Worm (Caenorhabditis elegans) whole organism, L3 larva: Measurements from ENCODE around the gene cnd-1.

Experiments
- ZK546.5 ChIP-seq: sonication (generic microtip); optimal IDR thresholded peaks from 2 replicates; lab custom pipeline; 2017; ENCODE audit warnings: missing biosample characterization, missing genetic modification characterization
- aly-2 ChIP-seq: fragments of 150-350 bp; optimal IDR thresholded peaks from 2 replicates; lab custom pipeline; 2014; ENCODE audit warnings: missing biosample characterization, missing genetic modification characterization
- ama-1 ChIP-seq: fragments of 150-350 bp; optimal IDR thresholded peaks from 2 replicates; lab custom pipeline; 2018
- ceh-16 ChIP-seq: sonication (generic microtip); optimal IDR thresholded peaks from 2 replicates; lab custom pipeline; 2017; ENCODE audit warnings: missing biosample characterization, missing genetic modification characterization
- ceh-82 ChIP-seq: fragments of 150-350 bp; optimal IDR thresholded peaks from 2 replicates; lab custom pipeline; 2014; ENCODE audit warnings: missing biosample characterization, missing genetic modification characterization
- ceh-9 ChIP-seq: sonication (generic microtip); optimal IDR thresholded peaks from 2 replicates; lab custom pipeline; 2018; ENCODE audit warnings: missing biosample characterization, missing genetic modification characterization
- daf-12 ChIP-seq: fragments of 150-350 bp; optimal IDR thresholded peaks from 2 replicates; lab custom pipeline; 2014; ENCODE audit warnings: missing biosample characterization, missing genetic modification reagents, missing genetic modification characterization
- egl-27 ChIP-seq: sonication (generic microtip); optimal IDR thresholded peaks from 4 replicates; lab custom pipeline; 2017; ENCODE audit warnings: missing biosample characterization, missing genetic modification reagents, missing genetic modification characterization
- elt-1 ChIP-seq: fragments of 150-350 bp; optimal IDR thresholded peaks from 2 replicates; lab custom pipeline; 2014; ENCODE audit warnings: missing biosample characterization, missing genetic modification characterization
- elt-2 ChIP-seq: sonication (generic microtip); optimal IDR thresholded peaks from 2 replicates; lab custom pipeline; 2016; ENCODE audit warnings: missing genetic modification reagents, mild to moderate bottlenecking, missing genetic modification characterization, missing compliant biosample characterization
- elt-3 ChIP-seq, 3 experiments: fragments of 150-350 bp in 1 of 3; sonication (generic microtip) in 2 of 3; optimal IDR thresholded peaks; 2 replicates in 2 of 3; 4 replicates in 1 of 3; lab custom pipeline; 2014 to 2017; ENCODE audit warnings: missing biosample characterization in 3 of 3, missing genetic modification characterization in 3 of 3
- fkh-10 ChIP-seq: sonication (generic microtip); optimal IDR thresholded peaks from 2 replicates; lab custom pipeline; 2017; ENCODE audit warnings: missing biosample characterization, missing genetic modification reagents, missing genetic modification characterization
- fos-1 ChIP-seq: fragments of 150-350 bp; optimal IDR thresholded peaks from 2 replicates; lab custom pipeline; 2014; ENCODE audit warnings: missing biosample characterization, missing genetic modification characterization
- hmg-11 ChIP-seq: sonication (generic microtip); optimal IDR thresholded peaks from 2 replicates; lab custom pipeline; 2016; ENCODE audit warnings: missing genetic modification characterization, missing compliant biosample characterization
- jun-1 ChIP-seq: fragments of 150-350 bp; optimal IDR thresholded peaks from 2 replicates; lab custom pipeline; 2014; ENCODE audit warnings: missing biosample characterization, missing genetic modification reagents, missing genetic modification characterization
- lin-39 ChIP-seq: fragments of 150-350 bp; optimal IDR thresholded peaks from 2 replicates; lab custom pipeline; 2018; ENCODE audit warnings: missing biosample characterization, missing genetic modification reagents, missing genetic modification characterization
- lsy-12 ChIP-seq: sonication (generic microtip); optimal IDR thresholded peaks from 2 replicates; lab custom pipeline; 2016; ENCODE audit warnings: mild to moderate bottlenecking, missing genetic modification characterization, missing compliant biosample characterization
- mdl-1 ChIP-seq: fragments of 150-350 bp; optimal IDR thresholded peaks from 2 replicates; lab custom pipeline; 2014; ENCODE audit warnings: missing biosample characterization, missing genetic modification characterization
- mml-1 ChIP-seq: fragments of 150-350 bp; sonication (generic microtip); optimal IDR thresholded peaks from 3 replicates; lab custom pipeline; 2014; ENCODE audit warnings: missing biosample characterization, missing genetic modification characterization
- nhr-11 ChIP-seq: fragments of 150-350 bp; optimal IDR thresholded peaks from 2 replicates; lab custom pipeline; 2014; ENCODE audit warnings: missing biosample characterization, missing genetic modification characterization
- nhr-23 ChIP-seq: fragments of 150-350 bp; optimal IDR thresholded peaks from 2 replicates; lab custom pipeline; 2014; ENCODE audit warnings: missing biosample characterization, missing genetic modification reagents, missing genetic modification characterization
- nhr-237 ChIP-seq: fragments of 150-350 bp; optimal IDR thresholded peaks from 2 replicates; lab custom pipeline; 2014; ENCODE audit warnings: missing biosample characterization, missing genetic modification characterization
- nhr-25 ChIP-seq: sonication (generic microtip); optimal IDR thresholded peaks from 2 replicates; lab custom pipeline; 2017; ENCODE audit warnings: missing biosample characterization, missing genetic modification characterization
- nhr-43 ChIP-seq: sonication (generic microtip); optimal IDR thresholded peaks from 2 replicates; lab custom pipeline; 2016; ENCODE audit warnings: mild to moderate bottlenecking, missing genetic modification characterization, missing compliant biosample characterization; ENCODE audit not compliant: poor library complexity, severe bottlenecking
- nhr-67 ChIP-seq: fragments of 150-350 bp; optimal IDR thresholded peaks from 2 replicates; lab custom pipeline; 2014; ENCODE audit warnings: missing biosample characterization, missing genetic modification characterization
- nhr-76 ChIP-seq: fragments of 150-350 bp; sonication (generic microtip); optimal IDR thresholded peaks from 5 replicates; lab custom pipeline; 2014; ENCODE audit warnings: missing biosample characterization, missing genetic modification characterization
- nhr-77 ChIP-seq: fragments of 150-350 bp; optimal IDR thresholded peaks from 2 replicates; lab custom pipeline; 2014; ENCODE audit warnings: missing biosample characterization, missing genetic modification characterization
- pha-4 ChIP-seq: fragments of 150-350 bp; optimal IDR thresholded peaks from 2 replicates; lab custom pipeline; 2014; ENCODE audit warnings: missing biosample characterization, missing genetic modification reagents, missing genetic modification characterization
- pqm-1 ChIP-seq: fragments of 150-350 bp; optimal IDR thresholded peaks from 2 replicates; lab custom pipeline; 2017; ENCODE audit warnings: missing biosample characterization, missing genetic modification characterization, inconsistent platforms
- snpc-4 ChIP-seq: fragments of 150-350 bp; optimal IDR thresholded peaks from 2 replicates; lab custom pipeline; 2014; ENCODE audit warnings: missing biosample characterization, missing genetic modification characterization
- tbx-2 ChIP-seq: sonication (generic microtip); optimal IDR thresholded peaks from 2 replicates; lab custom pipeline; 2016; ENCODE audit warnings: mild to moderate bottlenecking, missing genetic modification characterization, missing compliant biosample characterization
- unc-62 ChIP-seq: fragments of 150-350 bp; sonication (generic microtip); optimal IDR thresholded peaks from 4 replicates; lab custom pipeline; 2014; ENCODE audit warnings: missing biosample characterization, missing genetic modification reagents, missing genetic modification characterization
- ztf-11 ChIP-seq: fragments of 150-350 bp; optimal IDR thresholded peaks from 2 replicates; lab custom pipeline; 2014; ENCODE audit warnings: missing biosample characterization, missing genetic modification characterization

The cnd-1 gene

DNA sequence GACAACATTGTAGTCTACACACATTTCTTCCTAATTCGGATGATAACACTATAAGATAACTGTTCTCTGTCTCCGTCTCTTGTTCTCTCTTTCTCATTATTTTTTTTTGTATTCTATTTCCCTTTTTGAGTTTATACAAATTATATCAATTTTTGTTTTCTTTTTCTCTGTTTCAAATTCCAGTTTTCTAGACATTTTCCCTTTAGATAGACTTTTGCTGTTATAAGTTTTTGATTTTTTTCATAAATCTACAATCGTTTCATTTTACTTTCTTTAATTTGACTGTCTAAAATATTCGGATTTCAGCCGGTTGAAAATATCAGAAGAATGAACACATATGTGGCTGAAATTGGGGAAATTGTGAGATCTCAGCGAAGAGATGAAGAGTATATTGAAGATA lies 8.3 kb downstream of the cnd-1 start, which contains the start of gene prx-10:
Gene prx-10 (plus strand): TSS at position 301 of the 400 bp plus-strand sequence.
- TF ChIP-seq nhr-23 (tag; lab: Kevin White, UChicago) (no peak), elt-2 (tag; lab: Kevin White, UChicago) (peak; percentile 24), mdl-1 (tag; lab: Kevin White, UChicago) (no peak)

DNA sequence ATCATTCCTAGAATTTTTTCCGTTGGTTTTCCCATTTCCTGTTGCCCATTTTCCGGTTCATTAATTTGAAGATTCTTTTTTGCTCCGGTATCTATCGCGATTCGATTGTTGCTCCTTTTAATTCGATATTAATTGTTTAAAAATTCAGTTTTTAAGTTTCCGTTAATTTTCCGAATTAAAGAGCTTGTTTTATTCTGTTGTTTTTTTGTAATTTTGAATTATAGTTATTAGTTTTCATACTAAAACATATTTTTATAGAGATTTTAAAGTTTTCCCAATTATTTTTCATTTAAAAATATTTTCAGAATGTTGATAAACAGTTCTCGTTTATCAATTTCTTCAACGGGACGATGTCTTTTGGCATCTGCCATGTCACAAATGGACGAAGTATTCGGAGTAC lies 10.1 kb downstream of the cnd-1 start, which contains the start of gene mrps-26:
Gene mrps-26 (plus strand): TSS at position 301 of the 400 bp plus-strand sequence.
- no peak for TF ChIP-seq nhr-76 (tag; lab: Kevin White, UChicago)

DNA sequence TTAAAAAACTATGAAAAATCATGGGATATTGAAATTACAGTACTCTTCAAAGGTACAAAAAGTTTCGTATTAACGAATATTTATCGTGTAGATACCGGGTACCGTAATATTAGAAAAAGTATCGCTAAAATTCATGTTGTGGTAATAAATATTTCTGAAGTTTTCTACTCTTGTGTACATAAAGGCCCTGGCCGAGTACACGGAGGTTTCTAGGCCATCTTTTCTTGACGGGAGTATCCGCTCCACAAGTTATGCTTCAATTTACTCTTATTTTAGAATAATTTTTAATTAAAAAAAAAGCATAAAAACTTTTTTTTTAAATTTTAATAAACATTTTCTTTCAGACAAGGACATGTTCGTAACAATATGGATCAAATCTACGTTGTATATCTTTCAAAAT lies 11.3 kb downstream of the cnd-1 start:
- TF ChIP-seq ztf-11 (tag; lab: Kevin White, UChicago) (no peak), pha-4 (tag; lab: Kevin White, UChicago) (peak; percentile 68)
- TF ChIP-seq, all 47 proteins: peak for 1

DNA sequence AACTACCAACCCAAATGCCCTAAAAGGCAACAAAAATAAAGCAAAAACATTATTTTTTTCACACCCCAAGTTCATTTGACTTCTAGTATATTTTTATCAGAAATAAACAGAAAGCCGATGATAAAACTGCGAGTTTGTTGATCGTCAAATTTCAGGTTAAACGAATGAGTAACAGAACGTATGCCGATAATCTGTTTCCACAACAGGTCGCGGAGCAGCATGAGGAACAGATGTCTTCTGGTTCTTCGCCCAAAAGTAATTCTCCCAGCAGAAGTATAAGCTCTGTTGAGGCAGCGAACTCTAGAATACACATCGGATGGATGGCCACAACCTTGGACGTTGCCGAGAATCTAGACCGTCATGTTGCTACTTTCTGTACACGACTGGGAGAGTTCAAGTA lies 14.0 kb downstream of the cnd-1 start, which contains the start of gene prmt-5:
Gene prmt-5 (plus strand): TSS at position 141 of the 400 bp plus-strand sequence.
- TF ChIP-seq fos-1 (tag; lab: Kevin White, UChicago) (no peak), snpc-4 (tag; lab: Kevin White, UChicago) (no peak), lsy-12 (tag; lab: Kevin White, UChicago) (peak; percentile 81), hmg-11 (tag; lab: Kevin White, UChicago) (no peak), pqm-1 (tag; lab: Kevin White, UChicago) (peak; percentile 18), elt-2 (tag; lab: Kevin White, UChicago) (peak; percentile 27), jun-1 (tag; lab: Kevin White, UChicago) (no peak), aly-2 (tag; lab: Kevin White, UChicago) (peak; percentile 76), elt-3 (tag; optimal IDR thresholded peaks at IDR 0.05; lab: Kevin White, UChicago) (peak in 1 of 3 experiments; percentile 13), mml-1 (tag; lab: Kevin White, UChicago) (no peak), ama-1 (lab: Kevin White, UChicago) (peak; percentile 90), nhr-23 (tag; lab: Kevin White, UChicago) (peak; percentile 35), nhr-25 (tag; lab: Kevin White, UChicago) (peak; percentile 30), pha-4 (tag; lab: Kevin White, UChicago) (peak; percentile 13), nhr-43 (peak; percentile 73), nhr-77 (tag; lab: Kevin White, UChicago) (peak; percentile 22), nhr-11 (tag; lab: Kevin White, UChicago) (peak; percentile 17)

DNA sequence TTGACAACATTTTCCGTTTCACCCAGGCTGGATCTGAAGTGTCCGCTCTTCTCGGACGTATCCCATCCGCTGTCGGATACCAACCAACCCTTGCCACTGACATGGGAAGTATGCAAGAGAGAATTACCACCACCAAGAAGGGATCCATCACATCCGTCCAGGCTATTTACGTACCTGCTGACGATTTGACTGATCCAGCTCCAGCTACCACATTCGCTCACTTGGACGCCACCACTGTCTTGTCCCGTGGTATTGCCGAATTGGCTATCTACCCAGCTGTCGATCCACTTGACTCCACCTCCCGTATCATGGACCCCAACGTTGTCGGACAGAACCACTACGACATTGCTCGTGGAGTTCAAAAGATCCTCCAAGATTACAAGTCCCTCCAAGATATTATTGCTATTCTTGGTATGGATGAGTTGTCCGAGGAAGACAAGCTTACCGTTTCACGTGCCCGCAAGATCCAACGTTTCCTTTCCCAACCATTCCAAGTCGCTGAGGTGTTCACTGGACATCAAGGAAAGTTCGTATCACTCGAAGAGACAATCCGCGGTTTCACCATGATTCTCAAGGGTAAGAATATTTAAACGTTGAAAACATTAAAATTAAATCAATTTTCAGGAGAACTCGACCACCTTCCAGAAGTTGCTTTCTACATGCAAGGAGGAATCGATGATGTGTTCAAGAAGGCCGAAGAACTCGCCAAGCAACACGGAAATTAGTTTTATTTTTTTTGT lies 14.8 kb downstream of the cnd-1 start:
- TF ChIP-seq unc-62 (GFP tag; lab: Kevin White, UChicago) (no peak), lsy-12 (tag; lab: Kevin White, UChicago) (no peak), fos-1 (tag; lab: Kevin White, UChicago) (no peak), nhr-237 (tag; lab: Kevin White, UChicago) (no peak), aly-2 (tag; lab: Kevin White, UChicago) (no peak), tbx-2 (tag; lab: Kevin White, UChicago) (no peak), egl-27 (tag; lab: Kevin White, UChicago) (no peak), ceh-16 (tag; lab: Kevin White, UChicago) (no peak), elt-1 (no peak), nhr-23 (tag; lab: Kevin White, UChicago) (no peak), ZK546.5 (tag; lab: Kevin White, UChicago) (no peak), fkh-10 (GFP tag; lab: Kevin White, UChicago) (no peak), daf-12 (no peak), mdl-1 (tag; lab: Kevin White, UChicago) (no peak), nhr-67 (tag; lab: Kevin White, UChicago) (no peak), ceh-82 (no peak), lin-39 (tag; lab: Kevin White, UChicago) (no peak), ceh-9 (tag; lab: Kevin White, UChicago) (no peak), hmg-11 (tag; lab: Kevin White, UChicago) (no peak)
